Worm (Caenorhabditis elegans): ENCODE results near the gene mpz-1.

DNA sequence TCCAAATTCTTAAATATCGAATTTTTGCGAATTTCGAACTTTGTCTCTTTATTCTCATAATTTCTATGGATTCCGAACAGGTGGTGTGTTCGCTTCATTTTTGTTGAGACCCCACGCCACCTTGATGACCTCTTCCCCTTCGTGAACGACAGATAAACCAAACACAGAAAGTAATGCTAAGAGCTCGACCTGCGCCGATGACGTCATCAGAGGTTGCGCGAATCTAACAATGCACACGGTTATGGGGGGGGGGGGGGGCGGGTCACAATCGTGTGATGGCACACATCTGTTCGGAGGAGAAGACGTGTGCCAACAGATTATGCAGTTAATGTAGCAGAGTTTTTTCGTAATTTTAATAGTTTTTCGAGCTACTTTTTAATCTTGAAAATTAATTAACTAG, 6.3 kb upstream of the mpz-1 start:
- TF ChIP-seq him-1 (tag; optimal IDR thresholded peaks at IDR 0.05), result no peak
- no peak for TF ChIP-seq W03F9.2 (tag; optimal IDR thresholded peaks at IDR 0.05)

All from whole organism, L4/young adult.